Fruit fly (Drosophila melanogaster) whole organism, embryonic: ENCODE results near the gene CG11249.
A peak's percentile ranks its signal among the peaks of the same experiment; 100 is the strongest.

Source experiments
- Atf6 ChIP-seq: fragments of 200-800 bp; sonication (Bioruptor generic); IDR thresholded peaks from 2 replicates; pipeline ENCODE4 v1.3.6; 2022; ENCODE audit warnings: missing biosample characterization, missing genetic modification characterization
- CG10959 ChIP-seq: fragments of 200-800 bp; sonication (Bioruptor generic); IDR thresholded peaks from 2 replicates; pipeline ENCODE4 v1.3.6; 2022; ENCODE audit warnings: missing biosample characterization, missing genetic modification characterization
- CG11695 ChIP-seq: fragments of 200-800 bp; sonication (Bioruptor generic); IDR thresholded peaks from 3 replicates; pipeline ENCODE4 v1.3.6; 2022; ENCODE audit warnings: missing biosample characterization, missing genetic modification characterization
- CG12744 ChIP-seq: fragments of 200-800 bp; sonication (Bioruptor generic); optimal IDR thresholded peaks from 2 replicates; lab custom pipeline; 2016; ENCODE audit warnings: missing biosample characterization, missing genetic modification characterization
- CG13424 ChIP-seq: fragments of 200-800 bp; sonication (Bioruptor generic); optimal IDR thresholded peaks from 2 replicates; lab custom pipeline; 2019; ENCODE audit warnings: missing biosample characterization, mild to moderate bottlenecking, missing genetic modification characterization, moderate library complexity
- CG13894 ChIP-seq: fragments of 200-800 bp; sonication (Bioruptor generic); optimal IDR thresholded peaks from 3 replicates; lab custom pipeline; 2018; ENCODE audit warnings: missing biosample characterization, mild to moderate bottlenecking, missing genetic modification characterization, moderate library complexity
- CG14441 ChIP-seq: fragments of 200-800 bp; sonication (Bioruptor generic); IDR thresholded peaks from 2 replicates; pipeline ENCODE4 v1.3.6; 2022; ENCODE audit warnings: missing biosample characterization, missing genetic modification characterization
- CG15479 ChIP-seq: fragments of 200-800 bp; sonication (Bioruptor generic); optimal IDR thresholded peaks from 3 replicates; lab custom pipeline; 2019; ENCODE audit warnings: missing biosample characterization, mild to moderate bottlenecking, missing genetic modification characterization, moderate library complexity
- CG1647 ChIP-seq: fragments of 200-800 bp; sonication (Bioruptor generic); optimal IDR thresholded peaks from 3 replicates; lab custom pipeline; 2016; ENCODE audit warnings: missing biosample characterization, missing genetic modification characterization
- CG16813 ChIP-seq: fragments of 200-800 bp; sonication (Bioruptor generic); IDR thresholded peaks from 3 replicates; pipeline ENCODE4 v1.3.6; 2022; ENCODE audit warnings: missing biosample characterization, missing genetic modification characterization; ENCODE audit not compliant: partially characterized antibody
- CG17612 ChIP-seq: fragments of 200-800 bp; sonication (Bioruptor generic); IDR thresholded peaks from 2 replicates; pipeline ENCODE4 v1.3.6; 2022; ENCODE audit warnings: missing biosample characterization, missing genetic modification characterization
- CG4328 ChIP-seq: fragments of 200-800 bp; sonication (Bioruptor generic); optimal IDR thresholded peaks from 3 replicates; lab custom pipeline; 2017; ENCODE audit warnings: missing biosample characterization, missing genetic modification reagents, missing genetic modification characterization
- CG4404 ChIP-seq: fragments of 200-800 bp; sonication (Bioruptor generic); IDR thresholded peaks from 2 replicates; pipeline ENCODE4 v1.3.6; 2022; ENCODE audit warnings: missing biosample characterization, missing genetic modification characterization
- CG5180 ChIP-seq: fragments of 200-800 bp; sonication (Bioruptor generic); optimal IDR thresholded peaks from 3 replicates; lab custom pipeline; 2017; ENCODE audit warnings: missing biosample characterization, missing genetic modification characterization, mild to moderate bottlenecking, moderate library complexity, missing genetic modification reagents
- CG5953 ChIP-seq: fragments of 200-800 bp; sonication (Bioruptor generic); IDR thresholded peaks from 2 replicates; pipeline ENCODE4 v1.3.6; 2022; ENCODE audit warnings: missing biosample characterization, missing genetic modification characterization
- CG6683 ChIP-seq: fragments of 200-800 bp; sonication (Bioruptor generic); optimal IDR thresholded peaks from 2 replicates; lab custom pipeline; 2017; ENCODE audit warnings: missing biosample characterization, mild to moderate bottlenecking, missing genetic modification characterization, missing genetic modification reagents
- CG7271 ChIP-seq: fragments of 200-800 bp; sonication (Bioruptor generic); optimal IDR thresholded peaks from 2 replicates; lab custom pipeline; 2018; ENCODE audit warnings: missing biosample characterization, mild to moderate bottlenecking, missing genetic modification characterization, moderate library complexity
- CG7556 ChIP-seq: fragments of 200-800 bp; sonication (Bioruptor generic); optimal IDR thresholded peaks from 2 replicates; lab custom pipeline; 2017; ENCODE audit warnings: missing biosample characterization, mild to moderate bottlenecking, missing genetic modification characterization
- CG8388 ChIP-seq: fragments of 200-800 bp; sonication (Bioruptor generic); optimal IDR thresholded peaks from 2 replicates; lab custom pipeline; 2019; ENCODE audit warnings: missing biosample characterization, mild to moderate bottlenecking, missing genetic modification characterization, moderate library complexity
- CG9876 ChIP-seq: fragments of 200-800 bp; sonication (Bioruptor generic); optimal IDR thresholded peaks from 2 replicates; lab custom pipeline; 2016; ENCODE audit warnings: missing biosample characterization, missing genetic modification characterization
- Dip2 ChIP-seq: fragments of 200-800 bp; sonication (Bioruptor generic); IDR thresholded peaks from 2 replicates; pipeline ENCODE4 v1.3.6; 2022; ENCODE audit warnings: missing biosample characterization, missing genetic modification characterization
- Doc2 ChIP-seq: fragments of 200-800 bp; sonication (Bioruptor generic); IDR thresholded peaks from 2 replicates; pipeline ENCODE4 v1.3.6; 2022; ENCODE audit warnings: missing biosample characterization, missing genetic modification characterization
- Dref ChIP-seq: fragments of 200-800 bp; sonication (Bioruptor generic); IDR thresholded peaks from 2 replicates; pipeline ENCODE4 v1.3.6; 2022; ENCODE audit warnings: missing biosample characterization, missing genetic modification characterization
- HmgZ ChIP-seq: fragments of 200-800 bp; sonication (Bioruptor generic); optimal IDR thresholded peaks from 2 replicates; lab custom pipeline; 2018; ENCODE audit warnings: missing biosample characterization, mild to moderate bottlenecking, missing genetic modification characterization
- Lpt ChIP-seq: fragments of >200 bp; optimal IDR thresholded peaks from 2 replicates; lab custom pipeline; 2018; ENCODE audit warnings: missing biosample characterization, missing genetic modification characterization
- Mad ChIP-seq: fragments of 200-800 bp; sonication (Bioruptor generic); optimal IDR thresholded peaks from 2 replicates; lab custom pipeline; 2016; ENCODE audit warnings: missing biosample characterization, missing genetic modification characterization
- NC2α ChIP-seq: fragments of 200-800 bp; sonication (Bioruptor generic); optimal IDR thresholded peaks from 2 replicates; lab custom pipeline; 2016; ENCODE audit warnings: missing biosample characterization, missing genetic modification characterization
- NfI ChIP-seq: fragments of 200-800 bp; sonication (Bioruptor generic); optimal IDR thresholded peaks from 3 replicates; lab custom pipeline; 2018; ENCODE audit warnings: missing biosample characterization, mild to moderate bottlenecking, missing genetic modification characterization, moderate library complexity
- Oaz ChIP-seq: fragments of 200-800 bp; sonication (Bioruptor generic); IDR thresholded peaks from 2 replicates; pipeline ENCODE4 v1.3.6; 2022; ENCODE audit warnings: missing biosample characterization, missing genetic modification characterization
- Rfx ChIP-seq: fragments of 200-800 bp; sonication (Bioruptor generic); IDR thresholded peaks from 2 replicates; pipeline ENCODE4 v1.3.6; 2022; ENCODE audit warnings: missing biosample characterization, missing genetic modification characterization
- Side ChIP-seq: fragments of 200-800 bp; sonication (Bioruptor generic); optimal IDR thresholded peaks from 2 replicates; lab custom pipeline; 2016; ENCODE audit warnings: missing biosample characterization, missing genetic modification characterization
- Xrp1 ChIP-seq: fragments of 200-800 bp; sonication (Bioruptor generic); IDR thresholded peaks from 2 replicates; pipeline ENCODE4 v1.3.6; 2022; ENCODE audit warnings: missing biosample characterization, missing genetic modification characterization
- bab2 ChIP-seq: fragments of 200-800 bp; sonication (Bioruptor generic); optimal IDR thresholded peaks from 2 replicates; lab custom pipeline; 2016; ENCODE audit warnings: missing biosample characterization, missing genetic modification characterization
- cad ChIP-seq: fragments of >200 bp; optimal IDR thresholded peaks from 2 replicates; lab custom pipeline; 2017; ENCODE audit warnings: missing biosample characterization, missing genetic modification characterization
- cato ChIP-seq: fragments of 200-800 bp; sonication (Bioruptor generic); optimal IDR thresholded peaks from 2 replicates; lab custom pipeline; 2016; ENCODE audit warnings: missing biosample characterization, missing genetic modification characterization, borderline replicate concordance
- crol ChIP-seq: fragments of 200-800 bp; sonication (Bioruptor generic); IDR thresholded peaks from 2 replicates; pipeline ENCODE4 v1.3.6; 2022; ENCODE audit warnings: missing biosample characterization, missing genetic modification characterization
- cwo ChIP-seq: fragments of 200-800 bp; sonication (Bioruptor generic); optimal IDR thresholded peaks from 3 replicates; lab custom pipeline; 2017; ENCODE audit warnings: missing biosample characterization, missing genetic modification characterization, mild to moderate bottlenecking, moderate library complexity, missing genetic modification reagents
- fru ChIP-seq: fragments of >200 bp; optimal IDR thresholded peaks from 2 replicates; lab custom pipeline; 2017
- gce ChIP-seq: fragments of 200-800 bp; sonication (Bioruptor generic); IDR thresholded peaks from 3 replicates; pipeline ENCODE4 v1.3.6; 2022; ENCODE audit warnings: missing biosample characterization, missing genetic modification characterization
- gro ChIP-seq: fragments of 200-800 bp; sonication (Bioruptor generic); optimal IDR thresholded peaks from 2 replicates; lab custom pipeline; 2016; ENCODE audit warnings: missing biosample characterization, missing genetic modification characterization
- insv ChIP-seq, 2 experiments: fragments of 200-800 bp; sonication (Bioruptor generic); optimal IDR thresholded peaks; 3 replicates each; lab custom pipeline; 2016 to 2018; ENCODE audit warnings: missing biosample characterization in 2 of 2, missing genetic modification characterization in 2 of 2
- maf-S ChIP-seq: fragments of 200-800 bp; sonication (Bioruptor generic); optimal IDR thresholded peaks from 2 replicates; lab custom pipeline; 2016; ENCODE audit warnings: missing biosample characterization, missing genetic modification characterization
- nau ChIP-seq: fragments of 200-800 bp; sonication (Bioruptor generic); optimal IDR thresholded peaks from 3 replicates; lab custom pipeline; 2017; ENCODE audit warnings: missing biosample characterization, mild to moderate bottlenecking, missing genetic modification characterization, missing genetic modification reagents
- oc ChIP-seq: fragments of 200-800 bp; sonication (Bioruptor generic); optimal IDR thresholded peaks from 2 replicates; lab custom pipeline; 2018; ENCODE audit warnings: missing biosample characterization, mild to moderate bottlenecking, missing genetic modification characterization, moderate library complexity
- pum ChIP-seq: fragments of 200-800 bp; sonication (Bioruptor generic); optimal IDR thresholded peaks from 2 replicates; lab custom pipeline; 2016; ENCODE audit warnings: missing biosample characterization, missing genetic modification characterization
- row ChIP-seq: fragments of 200-800 bp; sonication (Bioruptor generic); IDR thresholded peaks from 3 replicates; pipeline ENCODE4 v1.3.6; 2022; ENCODE audit warnings: missing biosample characterization, missing genetic modification characterization
- sd ChIP-seq: fragments of 200-800 bp; sonication (Bioruptor generic); optimal IDR thresholded peaks from 3 replicates; lab custom pipeline; 2018; ENCODE audit warnings: missing biosample characterization, mild to moderate bottlenecking, missing genetic modification characterization, moderate library complexity
- slbo ChIP-seq: fragments of 200-800 bp; sonication (Bioruptor generic); IDR thresholded peaks from 2 replicates; pipeline ENCODE4 v1.3.6; 2022; ENCODE audit warnings: missing biosample characterization, missing genetic modification characterization
- sna ChIP-seq: fragments of 200-800 bp; sonication (Bioruptor generic); IDR thresholded peaks from 2 replicates; pipeline ENCODE4 v1.3.6; 2022; ENCODE audit warnings: missing biosample characterization, missing genetic modification characterization; ENCODE audit not compliant: partially characterized antibody
- so ChIP-seq: fragments of 200-800 bp; sonication (Bioruptor generic); IDR thresholded peaks from 3 replicates; pipeline ENCODE4 v1.3.6; 2022; ENCODE audit warnings: missing biosample characterization, missing genetic modification characterization
- vfl ChIP-seq: fragments of 200-800 bp; sonication (Bioruptor generic); optimal IDR thresholded peaks from 2 replicates; lab custom pipeline; 2016; ENCODE audit warnings: missing biosample characterization, missing genetic modification characterization
- z ChIP-seq: fragments of 200-800 bp; sonication (Bioruptor generic); IDR thresholded peaks from 3 replicates; pipeline ENCODE4 v1.3.6; 2022; ENCODE audit warnings: missing biosample characterization, missing genetic modification characterization

The CG11249 gene

dm6 chr3L:21679687-21680086, 7.7 kb downstream of the CG11249 start, which contains the start of the genes Als2 and CG11248 (continued):
- peak; percentile 60 for TF ChIP-seq maf-S (GFP tag; lab: Kevin White, UChicago)
- no peak for TF ChIP-seq Dip2 (GFP tag; lab: Robert Waterston, UW)
- TF ChIP-seq CG14441 (GFP tag; lab: Robert Waterston, UW): peak; percentile 72
- 0 out of 3 replicates have a peak, but pooled peaks have one; percentile 17 for TF ChIP-seq gce (GFP tag; lab: Robert Waterston, UW)
- 0 out of 2 replicates have a peak, but pooled peaks have one; percentile 52 for TF ChIP-seq CG5953 (GFP tag; lab: Robert Waterston, UW)
- no peak for TF ChIP-seq CG5180 (GFP tag; lab: Kevin White, UChicago)
- peak; percentile 30; the same call in 1 of the 2 replicates for TF ChIP-seq Atf6
- peak; percentile 67 for TF ChIP-seq Mad
- peak; percentile 72 for TF ChIP-seq bab2 (GFP tag; lab: Kevin White, UChicago)
- TF ChIP-seq CG13424 (tag; lab: Kevin White, UChicago): peak; percentile 84
- TF ChIP-seq gro (GFP tag; lab: Kevin White, UChicago): no peak
- peak; percentile 66 for TF ChIP-seq NfI (GFP tag; lab: Kevin White, UChicago)
- no peak for TF ChIP-seq so (GFP tag; lab: Robert Waterston, UW)
- TF ChIP-seq CG15479 (GFP tag; lab: Kevin White, UChicago): no peak
- peak; percentile 30; the same call in 1 of the 2 replicates for TF ChIP-seq CG17612 (GFP tag; lab: Robert Waterston, UW)
- TF ChIP-seq CG6683 (GFP tag; lab: Kevin White, UChicago): no peak
- TF ChIP-seq NC2α (GFP tag; lab: Kevin White, UChicago): no peak
- no peak for TF ChIP-seq CG4328 (GFP tag; lab: Kevin White, UChicago)
- TF ChIP-seq CG13894 (tag; lab: Kevin White, UChicago): no peak
- TF ChIP-seq CG9876 (GFP tag; lab: Kevin White, UChicago): peak; percentile 50
- TF ChIP-seq Rfx (GFP tag; lab: Robert Waterston, UW): peak; percentile 80
- TF ChIP-seq z (GFP tag; lab: Robert Waterston, UW): no peak
- no peak for TF ChIP-seq oc (tag; lab: Kevin White, UChicago)
- TF ChIP-seq nau (GFP tag; lab: Kevin White, UChicago): no peak
- TF ChIP-seq vfl (GFP tag; lab: Kevin White, UChicago): peak; percentile 59
- TF ChIP-seq CG7556 (GFP tag; lab: Kevin White, UChicago): no peak
- TF ChIP-seq CG4404 (GFP tag; lab: Robert Waterston, UW): peak; percentile 69
- TF ChIP-seq Dref: no peak
- peak; percentile 77; the same call in 1 of the 2 replicates for TF ChIP-seq Xrp1 (GFP tag; lab: Robert Waterston, UW)
- TF ChIP-seq Side (GFP tag; lab: Kevin White, UChicago): peak; percentile 59
- TF ChIP-seq crol (GFP tag; lab: Robert Waterston, UW): no peak
- no peak for TF ChIP-seq Doc2 (GFP tag; lab: Robert Waterston, UW)
- peak; percentile 43 for TF ChIP-seq CG7271 (tag; lab: Kevin White, UChicago)
- TF ChIP-seq Oaz (GFP tag; lab: Robert Waterston, UW): 0 out of 2 replicates have a peak, but pooled peaks have one; percentile 27
- peak; percentile 43 for TF ChIP-seq CG10959
- TF ChIP-seq insv (GFP tag; optimal IDR thresholded peaks at IDR 0.05; lab: Kevin White, UChicago): peak; percentile 81 to 96
- no peak for TF ChIP-seq sd (tag; lab: Kevin White, UChicago)
- peak; percentile 70 for TF ChIP-seq HmgZ (tag; lab: Kevin White, UChicago)
- no peak for TF ChIP-seq fru (lab: Kevin White, UChicago)
- TF ChIP-seq CG1647 (GFP tag; lab: Kevin White, UChicago): peak; percentile 38
- TF ChIP-seq cato (GFP tag; lab: Kevin White, UChicago): peak; percentile 37
- TF ChIP-seq CG16813 (GFP tag; lab: Robert Waterston, UW): no peak
- peak; percentile 76 for TF ChIP-seq pum (GFP tag; lab: Kevin White, UChicago)
- TF ChIP-seq CG12744 (GFP tag; lab: Kevin White, UChicago): no peak
- TF ChIP-seq cad (GFP tag; lab: Kevin White, UChicago): no peak
- TF ChIP-seq sna (GFP tag; lab: Robert Waterston, UW): no peak
- TF ChIP-seq CG8388 (GFP tag; lab: Kevin White, UChicago): peak; percentile 71
- peak; percentile 91 for TF ChIP-seq row
- TF ChIP-seq cwo: no peak
- no peak for TF ChIP-seq Lpt (GFP tag; lab: Kevin White, UChicago)
- TF ChIP-seq CG11695 (GFP tag; lab: Robert Waterston, UW): no peak; the same call in 2 of the 3 replicates
- peak; percentile 84 for TF ChIP-seq slbo (GFP tag; lab: Robert Waterston, UW)
